Fruit fly (Drosophila melanogaster) whole organism: ENCODE measurements around the gene tadr.

ENCODE experiments used
- Dll ChIP-seq: fragments of >200 bp; optimal IDR thresholded peaks from 2 replicates; lab custom pipeline; 2017
- EcR ChIP-seq, 2 experiments: fragments of >200 bp; optimal IDR thresholded peaks; 2 replicates each; lab custom pipeline; 2017; ENCODE audit warnings: missing biosample characterization in 2 of 2, missing genetic modification characterization in 2 of 2, missing genetic modification reagents in 2 of 2
- psq ChIP-seq: fragments of >200 bp; optimal IDR thresholded peaks from 2 replicates; lab custom pipeline; 2017

- TF ChIP-seq EcR (GFP tag; optimal IDR thresholded peaks at IDR 0.05; lab: Kevin White, UChicago) (no peak), Dll (no peak), psq (lab: Kevin White, UChicago) (no peak)
These were observed 2.8 kb upstream of the tadr start for dm6 chr2L:21072389-21072788.
